Fruit fly (Drosophila melanogaster) whole organism, embryonic: Measurements from ENCODE around the gene NimB1.
A peak's percentile ranks its signal among the peaks of the same experiment; 100 is the strongest.

Source experiments
- Ada2b ChIP-seq: fragments of 200-800 bp; sonication (Bioruptor generic); IDR thresholded peaks from 2 replicates; pipeline ENCODE4 v1.3.6; 2022; ENCODE audit warnings: missing biosample characterization, missing genetic modification characterization
- BEAF-32 ChIP-seq: fragments of 200-800 bp; sonication (Bioruptor generic); optimal IDR thresholded peaks from 3 replicates; lab custom pipeline; 2017; ENCODE audit warnings: missing biosample characterization, missing genetic modification characterization, mild to moderate bottlenecking, moderate library complexity, missing genetic modification reagents
- CG10274 ChIP-seq: fragments of 200-800 bp; sonication (Bioruptor generic); optimal IDR thresholded peaks from 3 replicates; lab custom pipeline; 2017; ENCODE audit warnings: missing biosample characterization, mild to moderate bottlenecking, missing genetic modification characterization
- CG10462 ChIP-seq: fragments of 200-800 bp; sonication (Bioruptor generic); optimal IDR thresholded peaks from 2 replicates; lab custom pipeline; 2016; ENCODE audit warnings: missing biosample characterization, missing genetic modification characterization
- CG11247 ChIP-seq: fragments of 200-800 bp; sonication (Bioruptor generic); IDR thresholded peaks from 2 replicates; pipeline ENCODE4 v1.3.6; 2022; ENCODE audit warnings: missing biosample characterization, missing genetic modification characterization
- CG11456 ChIP-seq: fragments of 200-800 bp; sonication (Bioruptor generic); IDR thresholded peaks from 3 replicates; pipeline ENCODE4 v1.3.6; 2022; ENCODE audit warnings: missing biosample characterization, missing genetic modification characterization
- CG1233 ChIP-seq: fragments of 200-800 bp; sonication (Bioruptor generic); optimal IDR thresholded peaks from 4 replicates; lab custom pipeline; 2018; ENCODE audit warnings: missing biosample characterization, mild to moderate bottlenecking, missing genetic modification characterization
- CG15073 ChIP-seq: fragments of 200-800 bp; sonication (Bioruptor generic); optimal IDR thresholded peaks from 2 replicates; lab custom pipeline; 2016; ENCODE audit warnings: missing biosample characterization, missing genetic modification characterization
- CG1603 ChIP-seq: fragments of 200-800 bp; sonication (Bioruptor generic); optimal IDR thresholded peaks from 2 replicates; lab custom pipeline; 2019; ENCODE audit warnings: missing biosample characterization, mild to moderate bottlenecking, missing genetic modification characterization, moderate library complexity
- CG18262 ChIP-seq: fragments of 200-800 bp; optimal IDR thresholded peaks from 3 replicates; lab custom pipeline; 2019; ENCODE audit warnings: missing biosample characterization, mild to moderate bottlenecking, missing genetic modification characterization, moderate library complexity
- CG2678 ChIP-seq: fragments of 200-800 bp; sonication (Bioruptor generic); optimal IDR thresholded peaks from 3 replicates; lab custom pipeline; 2019; ENCODE audit warnings: missing biosample characterization, mild to moderate bottlenecking, missing genetic modification characterization, moderate library complexity
- CG32772 ChIP-seq: fragments of 200-800 bp; sonication (Bioruptor generic); IDR thresholded peaks from 2 replicates; pipeline ENCODE4 v1.3.6; 2022; ENCODE audit warnings: missing biosample characterization, missing genetic modification characterization
- CG33213 ChIP-seq: fragments of 200-800 bp; sonication (Bioruptor generic); optimal IDR thresholded peaks from 3 replicates; lab custom pipeline; 2016; ENCODE audit warnings: missing biosample characterization, missing genetic modification characterization
- CG42726 ChIP-seq: fragments of 200-800 bp; sonication (Bioruptor generic); IDR thresholded peaks from 2 replicates; pipeline ENCODE4 v1.3.6; 2022; ENCODE audit warnings: missing biosample characterization, missing genetic modification characterization; ENCODE audit not compliant: partially characterized antibody
- CG43689 ChIP-seq: fragments of 200-800 bp; sonication (Bioruptor generic); IDR thresholded peaks from 2 replicates; pipeline ENCODE4 v1.3.6; 2022; ENCODE audit warnings: missing biosample characterization, missing genetic modification characterization
- CG6791 ChIP-seq: fragments of 200-800 bp; sonication (Bioruptor generic); IDR thresholded peaks from 3 replicates; pipeline ENCODE4 v1.3.6; 2022; ENCODE audit warnings: missing biosample characterization, missing genetic modification characterization; ENCODE audit not compliant: partially characterized antibody
- CG7963 ChIP-seq: fragments of 200-800 bp; sonication (Bioruptor generic); IDR thresholded peaks from 3 replicates; pipeline ENCODE4 v1.3.6; 2022; ENCODE audit warnings: missing biosample characterization, missing genetic modification characterization; ENCODE audit not compliant: partially characterized antibody
- CG9215 ChIP-seq: fragments of 200-800 bp; sonication (Bioruptor generic); IDR thresholded peaks from 2 replicates; pipeline ENCODE4 v1.3.6; 2022; ENCODE audit warnings: missing biosample characterization, missing genetic modification characterization
- CG9609 ChIP-seq: fragments of 200-800 bp; sonication (Bioruptor generic); optimal IDR thresholded peaks from 3 replicates; lab custom pipeline; 2016; ENCODE audit warnings: missing biosample characterization, missing genetic modification characterization
- CG9797 ChIP-seq: fragments of 200-800 bp; sonication (Bioruptor generic); optimal IDR thresholded peaks from 3 replicates; lab custom pipeline; 2018; ENCODE audit warnings: missing biosample characterization, mild to moderate bottlenecking, missing genetic modification characterization
- CG9876 ChIP-seq: fragments of 200-800 bp; sonication (Bioruptor generic); optimal IDR thresholded peaks from 2 replicates; lab custom pipeline; 2016; ENCODE audit warnings: missing biosample characterization, missing genetic modification characterization
- Drgx ChIP-seq: fragments of 200-800 bp; sonication (Bioruptor generic); IDR thresholded peaks from 2 replicates; pipeline ENCODE4 v1.3.6; 2022; ENCODE audit warnings: missing biosample characterization, missing genetic modification characterization
- Fer1 ChIP-seq: fragments of 200-800 bp; sonication (Bioruptor generic); optimal IDR thresholded peaks from 2 replicates; lab custom pipeline; 2017; ENCODE audit warnings: missing biosample characterization, mild to moderate bottlenecking, missing genetic modification characterization
- H2.0 ChIP-seq: fragments of 200-800 bp; sonication (Bioruptor generic); IDR thresholded peaks from 2 replicates; pipeline ENCODE4 v1.3.6; 2022; ENCODE audit warnings: missing biosample characterization, missing genetic modification characterization
- HLHmδ ChIP-seq: fragments of 200-800 bp; sonication (Bioruptor generic); optimal IDR thresholded peaks from 2 replicates; lab custom pipeline; 2018; ENCODE audit warnings: missing biosample characterization, mild to moderate bottlenecking, missing genetic modification characterization, moderate library complexity
- Hey ChIP-seq: fragments of 200-800 bp; sonication (Bioruptor generic); optimal IDR thresholded peaks from 3 replicates; lab custom pipeline; 2018; ENCODE audit warnings: missing biosample characterization, mild to moderate bottlenecking, missing genetic modification characterization
- Hr39 ChIP-seq: fragments of >200 bp; optimal IDR thresholded peaks from 2 replicates; lab custom pipeline; 2017
- Max ChIP-seq: fragments of 200-800 bp; sonication (Bioruptor generic); optimal IDR thresholded peaks from 2 replicates; lab custom pipeline; 2016; ENCODE audit warnings: missing biosample characterization, mild to moderate bottlenecking, missing genetic modification characterization
- Meics ChIP-seq: fragments of 200-800 bp; sonication (Bioruptor generic); optimal IDR thresholded peaks from 2 replicates; lab custom pipeline; 2017; ENCODE audit warnings: missing biosample characterization, mild to moderate bottlenecking, missing genetic modification characterization
- Oli ChIP-seq: fragments of 200-800 bp; sonication (Bioruptor generic); optimal IDR thresholded peaks from 2 replicates; lab custom pipeline; 2018; ENCODE audit warnings: missing biosample characterization, mild to moderate bottlenecking, missing genetic modification characterization, moderate library complexity
- Sox102F ChIP-seq: fragments of 200-800 bp; sonication (Bioruptor generic); optimal IDR thresholded peaks from 2 replicates; lab custom pipeline; 2018; ENCODE audit warnings: missing biosample characterization, mild to moderate bottlenecking, missing genetic modification characterization, moderate library complexity
- Tbp ChIP-seq: fragments of >200 bp; optimal IDR thresholded peaks from 2 replicates; lab custom pipeline; 2018; ENCODE audit warnings: missing biosample characterization, missing genetic modification characterization
- ara ChIP-seq: fragments of 200-800 bp; sonication (Bioruptor generic); IDR thresholded peaks from 2 replicates; pipeline ENCODE4 v1.3.6; 2022; ENCODE audit warnings: missing biosample characterization, missing genetic modification characterization
- bbx ChIP-seq: fragments of 200-800 bp; sonication (Bioruptor generic); IDR thresholded peaks from 2 replicates; pipeline ENCODE4 v1.3.6; 2022; ENCODE audit warnings: missing biosample characterization, missing genetic modification characterization; ENCODE audit not compliant: partially characterized antibody
- chm ChIP-seq: fragments of 200-800 bp; sonication (Bioruptor generic); IDR thresholded peaks from 2 replicates; pipeline ENCODE4 v1.3.6; 2022; ENCODE audit warnings: missing biosample characterization, missing genetic modification characterization
- dan ChIP-seq: fragments of 200-800 bp; sonication (Bioruptor generic); IDR thresholded peaks from 2 replicates; pipeline ENCODE4 v1.3.6; 2022; ENCODE audit warnings: missing biosample characterization, missing genetic modification characterization
- ems ChIP-seq: fragments of 200-800 bp; sonication (Bioruptor generic); optimal IDR thresholded peaks from 3 replicates; lab custom pipeline; 2016; ENCODE audit warnings: missing biosample characterization, missing genetic modification characterization
- fd102C ChIP-seq: fragments of 200-800 bp; sonication (Bioruptor generic); optimal IDR thresholded peaks from 2 replicates; lab custom pipeline; 2018; ENCODE audit warnings: missing biosample characterization, mild to moderate bottlenecking, missing genetic modification characterization, moderate library complexity
- gem ChIP-seq: fragments of 200-800 bp; sonication (Bioruptor generic); optimal IDR thresholded peaks from 2 replicates; lab custom pipeline; 2019; ENCODE audit warnings: missing biosample characterization, mild to moderate bottlenecking, missing genetic modification characterization, moderate library complexity
- gro ChIP-seq: fragments of 200-800 bp; sonication (Bioruptor generic); optimal IDR thresholded peaks from 2 replicates; lab custom pipeline; 2016; ENCODE audit warnings: missing biosample characterization, missing genetic modification characterization
- h ChIP-seq: fragments of >200 bp; optimal IDR thresholded peaks from 2 replicates; lab custom pipeline; 2017
- ken ChIP-seq: fragments of 200-800 bp; sonication (Bioruptor generic); IDR thresholded peaks from 3 replicates; pipeline ENCODE4 v1.3.6; 2022; ENCODE audit warnings: missing biosample characterization, missing genetic modification characterization
- lov ChIP-seq, 2 experiments: fragments of 200-800 bp in 1 of 2; fragments of >200 bp in 1 of 2; sonication (Bioruptor generic) in 1 of 2; IDR thresholded peaks in 1 of 2; optimal IDR thresholded peaks in 1 of 2; 2 replicates in 1 of 2; 3 replicates in 1 of 2; pipeline versions ENCODE4 v1.3.6 to Lab custom; 2017 to 2022; ENCODE audit warnings: missing biosample characterization in 1 of 2, missing genetic modification characterization in 1 of 2
- pum ChIP-seq: fragments of 200-800 bp; sonication (Bioruptor generic); optimal IDR thresholded peaks from 2 replicates; lab custom pipeline; 2016; ENCODE audit warnings: missing biosample characterization, missing genetic modification characterization
- ranshi ChIP-seq: fragments of 200-800 bp; sonication (Bioruptor generic); IDR thresholded peaks from 2 replicates; pipeline ENCODE4 v1.3.6; 2022; ENCODE audit warnings: missing biosample characterization, missing genetic modification characterization
- run ChIP-seq: fragments of 200-800 bp; sonication (Bioruptor generic); optimal IDR thresholded peaks from 3 replicates; lab custom pipeline; 2018; ENCODE audit warnings: missing biosample characterization, mild to moderate bottlenecking, missing genetic modification characterization
- stwl ChIP-seq: fragments of 200-800 bp; sonication (Bioruptor generic); optimal IDR thresholded peaks from 3 replicates; lab custom pipeline; 2018; ENCODE audit warnings: missing biosample characterization, mild to moderate bottlenecking, missing genetic modification characterization, moderate library complexity
- tio ChIP-seq: fragments of 200-800 bp; sonication (Bioruptor generic); optimal IDR thresholded peaks from 2 replicates; lab custom pipeline; 2017; ENCODE audit warnings: missing biosample characterization, missing genetic modification characterization, inconsistent platforms
- vvl ChIP-seq: fragments of 200-800 bp; sonication (Bioruptor generic); IDR thresholded peaks from 2 replicates; pipeline ENCODE4 v1.3.6; 2022; ENCODE audit warnings: missing biosample characterization, missing genetic modification characterization

The NimB1 gene

dm6 chr2L:14011591-14012303 lies 48.4 kb downstream of the NimB1 start (continued):
- peak; percentile 15 for TF ChIP-seq Oli (tag; lab: Kevin White, UChicago)
- TF ChIP-seq gem (tag; lab: Kevin White, UChicago), result peak; percentile 60
- no peak for TF ChIP-seq h (lab: Kevin White, UChicago)
- TF ChIP-seq ken (GFP tag; lab: Robert Waterston, UW), result 0 out of 3 replicates have a peak, but pooled peaks have one; percentile 50
- TF ChIP-seq Fer1 (GFP tag; lab: Kevin White, UChicago), result peak; percentile 70
- no peak for TF ChIP-seq Hey (tag; lab: Kevin White, UChicago)
- 0 out of 2 replicates have a peak, but pooled peaks have one; percentile 10 for TF ChIP-seq ranshi (GFP tag; lab: Robert Waterston, UW)
- peak; percentile 16 for TF ChIP-seq CG1233 (GFP tag; lab: Kevin White, UChicago)
- TF ChIP-seq CG33213, result peak; percentile 4
- TF ChIP-seq ara (GFP tag; lab: Robert Waterston, UW), result no peak
- TF ChIP-seq bbx (GFP tag; lab: Robert Waterston, UW), result 0 out of 2 replicates have a peak, but pooled peaks have one; percentile 13
- peak; percentile 50; the same call in 1 of the 2 replicates for TF ChIP-seq CG42726
- TF ChIP-seq CG18262 (tag; lab: Kevin White, UChicago), result no peak
- TF ChIP-seq vvl, result peak; percentile 84
- TF ChIP-seq gro, result peak; percentile 33
- peak; percentile 10 for TF ChIP-seq Max (GFP tag; lab: Kevin White, UChicago)
- TF ChIP-seq CG9609 (GFP tag; lab: Kevin White, UChicago), result no peak
- peak; percentile 61 for TF ChIP-seq CG2678 (tag; lab: Kevin White, UChicago)
- TF ChIP-seq chm (GFP tag; lab: Robert Waterston, UW), result no peak; the same call in 1 of the 2 replicates
- TF ChIP-seq Ada2b (GFP tag; lab: Robert Waterston, UW), result peak; percentile 58
- no peak for TF ChIP-seq Hr39 (lab: Kevin White, UChicago)
- no peak for TF ChIP-seq Tbp (GFP tag; lab: Kevin White, UChicago)
- TF ChIP-seq CG6791, result peak; percentile 69; the same call in 2 of the 3 replicates
- TF ChIP-seq CG15073 (GFP tag; lab: Kevin White, UChicago), result no peak
- TF ChIP-seq Drgx (GFP tag; lab: Robert Waterston, UW), result no peak; the same call in 1 of the 2 replicates
- TF ChIP-seq CG10462 (GFP tag; lab: Kevin White, UChicago), result no peak
- no peak for TF ChIP-seq CG7963 (GFP tag; lab: Robert Waterston, UW)
- TF ChIP-seq CG9797 (GFP tag; lab: Kevin White, UChicago), result no peak
- no peak for TF ChIP-seq stwl (tag; lab: Kevin White, UChicago)
- TF ChIP-seq CG9876 (GFP tag; lab: Kevin White, UChicago), result no peak
- TF ChIP-seq CG9215 (GFP tag; lab: Robert Waterston, UW), result no peak
- TF ChIP-seq CG32772 (GFP tag; lab: Robert Waterston, UW), result no peak
- peak; percentile 53; the same call in 1 of the 2 replicates for TF ChIP-seq H2.0 (GFP tag; lab: Robert Waterston, UW)
- peak; percentile 83 for TF ChIP-seq CG11456
- no peak for TF ChIP-seq pum (GFP tag; lab: Kevin White, UChicago)
- peak; percentile 67 for TF ChIP-seq Meics
- TF ChIP-seq CG1603 (tag; lab: Kevin White, UChicago), result no peak
- no peak for TF ChIP-seq dan
- TF ChIP-seq CG43689 (GFP tag; lab: Robert Waterston, UW), result peak; percentile 17; the same call in 1 of the 2 replicates
- peak; percentile 17 for TF ChIP-seq Sox102F (GFP tag; lab: Kevin White, UChicago)
- TF ChIP-seq tio, result no peak
- TF ChIP-seq run (tag; lab: Kevin White, UChicago), result no peak
- TF ChIP-seq BEAF-32, result no peak
- peak; percentile 31; the same call in 1 of the 2 replicates for TF ChIP-seq CG11247
- TF ChIP-seq lov (optimal IDR thresholded peaks at IDR 0.05; lab: Kevin White, UChicago), result no peak
- no peak for TF ChIP-seq lov (GFP tag; IDR thresholded peaks at IDR 0.05; lab: Robert Waterston, UW)
- no peak for TF ChIP-seq ems
- no peak for TF ChIP-seq CG10274 (GFP tag; lab: Kevin White, UChicago)
- no peak for TF ChIP-seq HLHmδ
- no peak for TF ChIP-seq fd102C
